Worm (Caenorhabditis elegans) whole organism, L1 larva: Measurements from ENCODE around the gene pxd-1.

Experiments used
- C04F5.9 ChIP-seq: sonication (generic microtip); optimal IDR thresholded peaks from 2 replicates; lab custom pipeline; 2016; ENCODE audit warnings: missing genetic modification characterization, missing compliant biosample characterization
- ama-1 ChIP-seq: fragments of 150-350 bp; optimal IDR thresholded peaks from 2 replicates; lab custom pipeline; 2014
- ceh-82 ChIP-seq, 3 experiments: fragments of 150-350 bp in 1 of 3; sonication (generic microtip) in 2 of 3; optimal IDR thresholded peaks; 2 replicates each; lab custom pipeline; 2014 to 2017; ENCODE audit warnings: missing biosample characterization in 3 of 3, missing genetic modification characterization in 3 of 3
- ces-1 ChIP-seq: fragments of 150-350 bp; optimal IDR thresholded peaks from 2 replicates; lab custom pipeline; 2014; ENCODE audit warnings: missing biosample characterization, missing genetic modification reagents, missing genetic modification characterization
- elt-3 ChIP-seq, 6 experiments: fragments of 150-350 bp in 1 of 6; sonication (generic microtip); optimal IDR thresholded peaks; 2 replicates each; lab custom pipeline; 2017 to 2018; ENCODE audit warnings: missing biosample characterization in 6 of 6, missing genetic modification characterization in 6 of 6, inconsistent platforms in 1 of 6
- hpl-2 ChIP-seq: fragments of 150-350 bp; optimal IDR thresholded peaks from 2 replicates; lab custom pipeline; 2014; ENCODE audit warnings: missing biosample characterization, missing genetic modification reagents, missing genetic modification characterization
- lin-35 ChIP-seq, 2 experiments: fragments of 150-350 bp; optimal IDR thresholded peaks; 2 replicates each; lab custom pipeline; 2014; ENCODE audit warnings: missing biosample characterization in 2 of 2, missing genetic modification characterization in 2 of 2, missing genetic modification reagents in 2 of 2
- nhr-11 ChIP-seq: fragments of 150-350 bp; optimal IDR thresholded peaks from 2 replicates; lab custom pipeline; 2014; ENCODE audit warnings: missing biosample characterization, missing genetic modification characterization
- nhr-237 ChIP-seq: fragments of 150-350 bp; optimal IDR thresholded peaks from 2 replicates; lab custom pipeline; 2014; ENCODE audit warnings: missing biosample characterization, missing genetic modification characterization
- nhr-28 ChIP-seq: fragments of 150-350 bp; optimal IDR thresholded peaks from 2 replicates; lab custom pipeline; 2014; ENCODE audit warnings: missing biosample characterization, missing genetic modification characterization
- nhr-76 ChIP-seq: sonication (generic microtip); optimal IDR thresholded peaks from 2 replicates; lab custom pipeline; 2017; ENCODE audit warnings: missing biosample characterization, missing genetic modification characterization
- sup-37 ChIP-seq: fragments of 200-800 bp; sonication (Bioruptor generic); optimal IDR thresholded peaks from 2 replicates; lab custom pipeline; 2018; ENCODE audit warnings: mild to moderate bottlenecking, missing genetic modification characterization, missing compliant biosample characterization

- TF ChIP-seq nhr-76 (tag; lab: Kevin White, UChicago) (no peak), ama-1 (no peak), nhr-28 (tag; lab: Kevin White, UChicago) (no peak), lin-35 (GFP tag; optimal IDR thresholded peaks at IDR 0.05; lab: Kevin White, UChicago) (no peak), ceh-82 (tag; optimal IDR thresholded peaks at IDR 0.05; lab: Kevin White, UChicago) (no peak), C04F5.9 (no peak), nhr-237 (tag; lab: Kevin White, UChicago) (no peak), nhr-11 (no peak), hpl-2 (no peak), elt-3 (tag; optimal IDR thresholded peaks at IDR 0.05; lab: Kevin White, UChicago) (no peak), sup-37 (GFP tag; lab: Kevin White, UChicago) (no peak), ces-1 (GFP tag; lab: Kevin White, UChicago) (no peak)
Observed at ce11 chrIII:4037332-4037731, 31.4 kb downstream of the pxd-1 start.
